Fruit fly (Drosophila melanogaster): ENCODE data around the gene Eig71Ee.

DNA sequence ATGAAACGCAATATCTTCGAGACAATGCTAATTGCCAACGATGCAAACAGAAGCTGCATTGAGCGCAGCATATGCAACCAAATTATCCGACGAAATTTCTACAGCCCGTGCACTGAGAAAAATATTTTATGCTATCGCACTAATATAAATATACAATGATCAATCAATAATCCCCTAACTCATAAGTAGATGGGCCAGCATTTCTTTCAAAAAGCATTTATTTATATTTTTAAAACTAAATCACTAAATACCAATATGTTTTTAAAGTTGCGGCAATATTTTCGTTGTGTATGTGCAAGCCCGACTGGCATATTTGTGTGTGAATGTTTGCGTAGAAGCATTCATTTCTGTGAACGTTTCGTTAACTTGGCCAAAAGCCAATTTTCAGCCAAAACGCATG lies 9.6 kb downstream of the Eig71Ee start:
- no peak for TF ChIP-seq pan (optimal IDR thresholded peaks at IDR 0.05)
- TF ChIP-seq EcR (GFP tag; optimal IDR thresholded peaks at IDR 0.05): no peak
- TF ChIP-seq Dll (optimal IDR thresholded peaks at IDR 0.05): no peak
- TF ChIP-seq CG8478 (optimal IDR thresholded peaks at IDR 0.05): no peak
- TF ChIP-seq usp (GFP tag; optimal IDR thresholded peaks at IDR 0.05): no peak
- TF ChIP-seq psq (optimal IDR thresholded peaks at IDR 0.05): no peak

Measured in whole organism.